Fruit fly (Drosophila melanogaster) whole organism, prepupa: ENCODE data around the gene CG10445.

ENCODE experiments used
- Blimp-1 ChIP-seq: fragments of 200-800 bp; sonication (Bioruptor generic); optimal IDR thresholded peaks from 3 replicates; lab custom pipeline; 2017; ENCODE audit warnings: missing biosample characterization, missing genetic modification characterization, mild to moderate bottlenecking, moderate library complexity, missing genetic modification reagents
- CG11294 ChIP-seq: fragments of 200-800 bp; sonication (Bioruptor generic); IDR thresholded peaks from 2 replicates; pipeline ENCODE4 v1.3.6; 2022; ENCODE audit warnings: missing biosample characterization, missing genetic modification characterization
- CG11762 ChIP-seq: fragments of 200-800 bp; sonication (Bioruptor generic); optimal IDR thresholded peaks from 3 replicates; lab custom pipeline; 2016; ENCODE audit warnings: missing biosample characterization, missing genetic modification characterization; ENCODE audit not compliant: insufficient read depth
- CG11902 ChIP-seq: fragments of 200-800 bp; sonication (Bioruptor generic); optimal IDR thresholded peaks from 3 replicates; lab custom pipeline; 2016; ENCODE audit warnings: missing biosample characterization, missing genetic modification characterization
- CG15336 ChIP-seq: fragments of 200-800 bp; sonication (Bioruptor generic); IDR thresholded peaks from 2 replicates; pipeline ENCODE4 v1.3.6; 2022; ENCODE audit warnings: missing biosample characterization, missing genetic modification characterization
- CG1621 ChIP-seq: fragments of 200-800 bp; sonication (Bioruptor generic); optimal IDR thresholded peaks from 3 replicates; lab custom pipeline; 2018; ENCODE audit warnings: missing biosample characterization, mild to moderate bottlenecking, missing genetic modification characterization
- CG3032 ChIP-seq: fragments of 200-800 bp; optimal IDR thresholded peaks from 2 replicates; lab custom pipeline; 2019; ENCODE audit warnings: missing biosample characterization, mild to moderate bottlenecking, missing genetic modification characterization, moderate library complexity
- CG31627 ChIP-seq: fragments of 200-800 bp; sonication (Bioruptor generic); optimal IDR thresholded peaks from 3 replicates; lab custom pipeline; 2016; ENCODE audit warnings: missing biosample characterization, missing genetic modification characterization
- CG34406 ChIP-seq: fragments of 200-800 bp; sonication (Bioruptor generic); optimal IDR thresholded peaks from 3 replicates; lab custom pipeline; 2016; ENCODE audit warnings: missing biosample characterization, missing genetic modification characterization
- CG3919 ChIP-seq: fragments of 200-800 bp; sonication (Bioruptor generic); optimal IDR thresholded peaks from 3 replicates; lab custom pipeline; 2016; ENCODE audit warnings: missing biosample characterization, missing genetic modification characterization
- CG4318 ChIP-seq: fragments of 200-800 bp; sonication (Bioruptor generic); optimal IDR thresholded peaks from 3 replicates; lab custom pipeline; 2017; ENCODE audit warnings: missing biosample characterization, mild to moderate bottlenecking, missing genetic modification characterization
- CG6163 ChIP-seq: fragments of 200-800 bp; sonication (Bioruptor generic); IDR thresholded peaks from 3 replicates; pipeline ENCODE4 v1.3.6; 2022; ENCODE audit warnings: missing biosample characterization, missing genetic modification characterization
- CG6276 ChIP-seq: fragments of 200-800 bp; sonication (Bioruptor generic); optimal IDR thresholded peaks from 2 replicates; lab custom pipeline; 2017; ENCODE audit warnings: missing biosample characterization, mild to moderate bottlenecking, missing genetic modification characterization
- CG6792 ChIP-seq: fragments of 200-800 bp; sonication (Bioruptor generic); optimal IDR thresholded peaks from 3 replicates; lab custom pipeline; 2016; ENCODE audit warnings: missing biosample characterization, missing genetic modification characterization
- CG6854 ChIP-seq: fragments of 200-800 bp; sonication (Bioruptor generic); optimal IDR thresholded peaks from 2 replicates; lab custom pipeline; 2017; ENCODE audit warnings: missing biosample characterization, mild to moderate bottlenecking, missing genetic modification characterization
- CG8119 ChIP-seq: fragments of 200-800 bp; sonication (Bioruptor generic); IDR thresholded peaks from 3 replicates; pipeline ENCODE4 v1.3.6; 2022; ENCODE audit warnings: missing biosample characterization, missing genetic modification characterization
- CG8632 ChIP-seq: fragments of 200-800 bp; sonication (Bioruptor generic); optimal IDR thresholded peaks from 3 replicates; lab custom pipeline; 2016; ENCODE audit warnings: missing biosample characterization, missing genetic modification characterization
- Eip75B ChIP-seq: fragments of 200-800 bp; sonication (Bioruptor generic); optimal IDR thresholded peaks from 3 replicates; lab custom pipeline; 2016; ENCODE audit warnings: missing biosample characterization, missing genetic modification characterization
- Eip78C ChIP-seq: fragments of 200-800 bp; sonication (Bioruptor generic); peaks from one replicate; lab custom pipeline; 2016; ENCODE audit warnings: missing biosample characterization, missing genetic modification characterization
- Eip93F ChIP-seq: fragments of 200-800 bp; sonication (Bioruptor generic); optimal IDR thresholded peaks from 2 replicates; lab custom pipeline; 2016; ENCODE audit warnings: missing biosample characterization, mild to moderate bottlenecking, missing genetic modification characterization
- Ets21C ChIP-seq: fragments of 200-800 bp; sonication (Bioruptor generic); optimal IDR thresholded peaks from 3 replicates; lab custom pipeline; 2016; ENCODE audit warnings: missing biosample characterization, missing genetic modification characterization
- Ets96B ChIP-seq: fragments of 200-800 bp; optimal IDR thresholded peaks from 2 replicates; lab custom pipeline; 2019; ENCODE audit warnings: missing biosample characterization, mild to moderate bottlenecking, missing genetic modification characterization, moderate library complexity
- Gug ChIP-seq: fragments of 200-800 bp; sonication (Bioruptor generic); IDR thresholded peaks from 2 replicates; pipeline ENCODE4 v1.3.6; 2022; ENCODE audit warnings: missing biosample characterization, missing genetic modification characterization
- Hr38 ChIP-seq: sonication (Bioruptor generic); optimal IDR thresholded peaks from 2 replicates; lab custom pipeline; 2016; ENCODE audit warnings: missing biosample characterization, missing genetic modification characterization
- Hr39 ChIP-seq: fragments of 200-800 bp; sonication (Bioruptor generic); optimal IDR thresholded peaks from 2 replicates; lab custom pipeline; 2016; ENCODE audit warnings: missing biosample characterization, missing genetic modification characterization
- Hr4 ChIP-seq: fragments of 200-800 bp; sonication (Bioruptor generic); optimal IDR thresholded peaks from 3 replicates; lab custom pipeline; 2016; ENCODE audit warnings: missing biosample characterization, missing genetic modification characterization
- Lpt ChIP-seq: fragments of 200-800 bp; sonication (Bioruptor generic); optimal IDR thresholded peaks from 3 replicates; lab custom pipeline; 2016; ENCODE audit warnings: missing biosample characterization, missing genetic modification characterization
- Met ChIP-seq: fragments of 200-800 bp; sonication (Bioruptor generic); optimal IDR thresholded peaks from 3 replicates; lab custom pipeline; 2016; ENCODE audit warnings: missing biosample characterization, missing genetic modification characterization
- OdsH ChIP-seq: fragments of 200-800 bp; sonication (Bioruptor generic); optimal IDR thresholded peaks from 3 replicates; lab custom pipeline; 2016; ENCODE audit warnings: missing biosample characterization, missing genetic modification characterization
- Smox ChIP-seq: fragments of 200-800 bp; sonication (Bioruptor generic); optimal IDR thresholded peaks from 3 replicates; lab custom pipeline; 2016; ENCODE audit warnings: missing biosample characterization, missing genetic modification characterization
- Sox14 ChIP-seq: fragments of 200-800 bp; sonication (Bioruptor generic); optimal IDR thresholded peaks from 3 replicates; lab custom pipeline; 2016; ENCODE audit warnings: missing biosample characterization, missing genetic modification characterization
- achi ChIP-seq: fragments of 200-800 bp; sonication (Bioruptor generic); optimal IDR thresholded peaks from 3 replicates; lab custom pipeline; 2016; ENCODE audit warnings: missing biosample characterization, missing genetic modification characterization
- dac ChIP-seq: fragments of 200-800 bp; sonication (Bioruptor generic); optimal IDR thresholded peaks from 2 replicates; lab custom pipeline; 2017; ENCODE audit warnings: missing biosample characterization, mild to moderate bottlenecking, missing genetic modification characterization
- dsx ChIP-seq: fragments of 200-800 bp; optimal IDR thresholded peaks from 3 replicates; lab custom pipeline; 2019; ENCODE audit warnings: missing biosample characterization, mild to moderate bottlenecking, missing genetic modification characterization, moderate library complexity; ENCODE audit not compliant: poor library complexity, severe bottlenecking
- eg ChIP-seq: fragments of 200-800 bp; sonication (Bioruptor generic); IDR thresholded peaks from 3 replicates; pipeline ENCODE4 v1.3.6; 2022; ENCODE audit warnings: missing biosample characterization, missing genetic modification characterization
- esn ChIP-seq: fragments of 200-800 bp; sonication (Bioruptor generic); optimal IDR thresholded peaks from 2 replicates; lab custom pipeline; 2016; ENCODE audit warnings: missing biosample characterization, mild to moderate bottlenecking, missing genetic modification characterization, moderate library complexity
- fd59A ChIP-seq: fragments of 200-800 bp; sonication (Bioruptor generic); optimal IDR thresholded peaks from 2 replicates; lab custom pipeline; 2017; ENCODE audit warnings: missing biosample characterization, mild to moderate bottlenecking, missing genetic modification characterization, missing genetic modification reagents
- lz ChIP-seq: fragments of 200-800 bp; sonication (Bioruptor generic); optimal IDR thresholded peaks from 3 replicates; lab custom pipeline; 2016; ENCODE audit warnings: missing biosample characterization, missing genetic modification characterization
- salr ChIP-seq, 2 experiments: fragments of 200-800 bp; sonication (Bioruptor generic); optimal IDR thresholded peaks; 3 replicates each; lab custom pipeline; 2016 to 2018; ENCODE audit warnings: missing biosample characterization in 2 of 2, missing genetic modification characterization in 2 of 2, mild to moderate bottlenecking in 1 of 2
- ss ChIP-seq, 2 experiments: fragments of 200-800 bp; sonication (Bioruptor generic); optimal IDR thresholded peaks; 2 replicates in 1 of 2; 3 replicates in 1 of 2; lab custom pipeline; 2017 to 2018; ENCODE audit warnings: mild to moderate bottlenecking in 2 of 2, missing biosample characterization in 2 of 2, missing genetic modification characterization in 2 of 2, moderate library complexity in 1 of 2
- svp ChIP-seq: fragments of 200-800 bp; sonication (Bioruptor generic); peaks from one replicate; lab custom pipeline; 2016; ENCODE audit warnings: missing biosample characterization, missing genetic modification characterization
- topi ChIP-seq: fragments of 200-800 bp; sonication (Bioruptor generic); optimal IDR thresholded peaks from 3 replicates; lab custom pipeline; 2016; ENCODE audit warnings: missing biosample characterization, missing genetic modification characterization

Gene CG10445

dm6 chr3R:7944699-7945349 lies 24.7 kb upstream of the CG10445 start (continued):
- no peak for TF ChIP-seq Eip75B
- no peak for TF ChIP-seq CG8632
- TF ChIP-seq CG11294: no peak
- TF ChIP-seq CG34406 (GFP tag; lab: Kevin White, UChicago): no peak
- peak; percentile 26 for TF ChIP-seq CG3919 (GFP tag; lab: Kevin White, UChicago)
- peak in 1 of 2 experiments; percentile 21 for TF ChIP-seq salr (GFP tag; optimal IDR thresholded peaks at IDR 0.05; lab: Kevin White, UChicago)
- no peak for TF ChIP-seq Ets21C (GFP tag; lab: Kevin White, UChicago)
- TF ChIP-seq Hr4 (GFP tag; lab: Kevin White, UChicago): peak; percentile 45

dm6 chr3R:7936786-7937363 lies 16.8 kb upstream of the CG10445 start:
- TF ChIP-seq ss (GFP tag; optimal IDR thresholded peaks at IDR 0.05; lab: Kevin White, UChicago) (peak in 1 of 2 experiments; percentile 96), dsx (GFP tag; lab: Kevin White, UChicago) (peak; percentile 87), CG3919 (GFP tag; lab: Kevin White, UChicago) (peak; percentile 65), topi (GFP tag; lab: Kevin White, UChicago) (no peak)

dm6 chr3R:7926354-7926753 lies 6.3 kb upstream of the CG10445 start:
- TF ChIP-seq Smox (GFP tag; lab: Kevin White, UChicago) (no peak), CG6163 (GFP tag; lab: Robert Waterston, UW) (no peak), Lpt (no peak), Blimp-1 (GFP tag; lab: Kevin White, UChicago) (no peak), Hr38 (GFP tag; lab: Kevin White, UChicago) (no peak), Gug (GFP tag; lab: Robert Waterston, UW) (no peak), CG34406 (GFP tag; lab: Kevin White, UChicago) (no peak), Hr39 (GFP tag; lab: Kevin White, UChicago) (no peak), CG8632 (no peak), eg (no peak), Ets96B (tag; lab: Kevin White, UChicago) (no peak), Eip93F (no peak)

dm6 chr3R:7913551-7913950 lies 6.5 kb downstream of the CG10445 start, which contains the start of gene kipf:
Gene kipf (plus strand): TSS chr3R:7913851.
- no peak for TF ChIP-seq dac
- TF ChIP-seq Hr4 (GFP tag; lab: Kevin White, UChicago): no peak
- 0 out of 2 replicates have a peak, but pooled peaks have one; percentile 4 for TF ChIP-seq CG15336 (GFP tag; lab: Robert Waterston, UW)

- TF ChIP-seq CG6276 (GFP tag; lab: Kevin White, UChicago) (no peak), Eip78C (GFP tag; lab: Kevin White, UChicago) (no peak), CG8119 (no peak; the same call in 2 of the 3 replicates), CG1621 (tag; lab: Kevin White, UChicago) (no peak), CG4318 (no peak), Sox14 (no peak), CG11902 (GFP tag; lab: Kevin White, UChicago) (no peak), Hr38 (GFP tag; lab: Kevin White, UChicago) (no peak), esn (GFP tag; lab: Kevin White, UChicago) (peak; percentile 55), achi (GFP tag; lab: Kevin White, UChicago) (peak; percentile 80), CG6854 (GFP tag; lab: Kevin White, UChicago) (no peak), CG11294 (no peak), CG31627 (peak; percentile 44), dac (no peak), fd59A (GFP tag; lab: Kevin White, UChicago) (no peak), lz (GFP tag; lab: Kevin White, UChicago) (peak; percentile 45), CG34406 (GFP tag; lab: Kevin White, UChicago) (no peak), svp (GFP tag; lab: Kevin White, UChicago) (no peak), Eip93F (no peak), OdsH (GFP tag; lab: Kevin White, UChicago) (no peak), topi (GFP tag; lab: Kevin White, UChicago) (no peak), Gug (GFP tag; lab: Robert Waterston, UW) (no peak), Met (GFP tag; lab: Kevin White, UChicago) (no peak), Hr39 (GFP tag; lab: Kevin White, UChicago) (no peak), CG11762 (GFP tag; lab: Kevin White, UChicago) (no peak), Ets21C (GFP tag; lab: Kevin White, UChicago) (no peak), CG6792 (GFP tag; lab: Kevin White, UChicago) (no peak), CG3032 (tag; lab: Kevin White, UChicago) (peak; percentile 10)
Observed at dm6 chr3R:7913139-7913538, 7.0 kb downstream of the CG10445 start, which contains the start of gene Rfk. Gene Rfk (minus strand): TSS chr3R:7913290.
